Fruit fly (Drosophila melanogaster) whole organism, embryonic: Measurements from ENCODE around the gene sima.

ENCODE experiments used
- Aef1 ChIP-seq: fragments of 200-800 bp; sonication (Bioruptor generic); IDR thresholded peaks from 3 replicates; pipeline ENCODE4 v1.3.6; 2022; ENCODE audit warnings: missing biosample characterization, missing genetic modification characterization
- CG10543 ChIP-seq: fragments of 200-800 bp; sonication (Bioruptor generic); optimal IDR thresholded peaks from 3 replicates; lab custom pipeline; 2017; ENCODE audit warnings: missing biosample characterization, mild to moderate bottlenecking, missing genetic modification characterization, moderate library complexity
- CG11085 ChIP-seq: fragments of 200-800 bp; sonication (Bioruptor generic); IDR thresholded peaks from 2 replicates; pipeline ENCODE4 v1.3.6; 2022; ENCODE audit warnings: missing biosample characterization, missing genetic modification characterization
- CG13287 ChIP-seq: fragments of 200-800 bp; sonication (Bioruptor generic); IDR thresholded peaks from 2 replicates; pipeline ENCODE4 v1.3.6; 2022; ENCODE audit warnings: missing biosample characterization, missing genetic modification characterization; ENCODE audit not compliant: partially characterized antibody
- CG13424 ChIP-seq: fragments of 200-800 bp; sonication (Bioruptor generic); optimal IDR thresholded peaks from 2 replicates; lab custom pipeline; 2019; ENCODE audit warnings: missing biosample characterization, mild to moderate bottlenecking, missing genetic modification characterization, moderate library complexity
- CG14965 ChIP-seq: fragments of 200-800 bp; sonication (Bioruptor generic); optimal IDR thresholded peaks from 2 replicates; lab custom pipeline; 2016; ENCODE audit warnings: missing biosample characterization, missing genetic modification characterization, borderline replicate concordance
- CG15514 ChIP-seq: fragments of 200-800 bp; sonication (Bioruptor generic); optimal IDR thresholded peaks from 3 replicates; lab custom pipeline; 2017; ENCODE audit warnings: missing biosample characterization, missing genetic modification characterization, mild to moderate bottlenecking, moderate library complexity, missing genetic modification reagents
- CG1602 ChIP-seq: fragments of 200-800 bp; sonication (Bioruptor generic); optimal IDR thresholded peaks from 3 replicates; lab custom pipeline; 2016; ENCODE audit warnings: missing biosample characterization, missing genetic modification characterization
- CG16779 ChIP-seq: fragments of 200-800 bp; sonication (Bioruptor generic); IDR thresholded peaks from 2 replicates; pipeline ENCODE4 v1.3.6; 2022; ENCODE audit warnings: missing biosample characterization, missing genetic modification characterization
- CG17829 ChIP-seq: fragments of 200-800 bp; optimal IDR thresholded peaks from 2 replicates; lab custom pipeline; 2019; ENCODE audit warnings: missing biosample characterization, mild to moderate bottlenecking, missing genetic modification characterization, moderate library complexity
- CG18476 ChIP-seq: fragments of 200-800 bp; sonication (Bioruptor generic); optimal IDR thresholded peaks from 2 replicates; lab custom pipeline; 2016; ENCODE audit warnings: missing biosample characterization, mild to moderate bottlenecking, missing genetic modification characterization
- CG18619 ChIP-seq: fragments of 200-800 bp; sonication (Bioruptor generic); optimal IDR thresholded peaks from 3 replicates; lab custom pipeline; 2017; ENCODE audit warnings: missing biosample characterization, mild to moderate bottlenecking, missing genetic modification characterization
- CG30403 ChIP-seq: fragments of 200-800 bp; sonication (Bioruptor generic); optimal IDR thresholded peaks from 3 replicates; lab custom pipeline; 2016; ENCODE audit warnings: missing biosample characterization, missing genetic modification characterization
- CG31224 ChIP-seq: fragments of 200-800 bp; sonication (Bioruptor generic); IDR thresholded peaks from 2 replicates; pipeline ENCODE4 v1.3.6; 2022; ENCODE audit warnings: missing biosample characterization, missing genetic modification characterization
- CG4282 ChIP-seq: fragments of 200-800 bp; sonication (Bioruptor generic); optimal IDR thresholded peaks from 2 replicates; lab custom pipeline; 2016; ENCODE audit warnings: missing biosample characterization, missing genetic modification characterization
- CG5953 ChIP-seq: fragments of 200-800 bp; sonication (Bioruptor generic); IDR thresholded peaks from 2 replicates; pipeline ENCODE4 v1.3.6; 2022; ENCODE audit warnings: missing biosample characterization, missing genetic modification characterization
- CG7745 ChIP-seq: fragments of 200-800 bp; sonication (Bioruptor generic); optimal IDR thresholded peaks from 2 replicates; lab custom pipeline; 2018; ENCODE audit warnings: missing biosample characterization, mild to moderate bottlenecking, missing genetic modification characterization, moderate library complexity
- CG7839 ChIP-seq: fragments of 200-800 bp; sonication (Bioruptor generic); optimal IDR thresholded peaks from 3 replicates; lab custom pipeline; 2018; ENCODE audit warnings: missing biosample characterization, mild to moderate bottlenecking, missing genetic modification characterization, moderate library complexity
- CG7963 ChIP-seq: fragments of 200-800 bp; sonication (Bioruptor generic); IDR thresholded peaks from 3 replicates; pipeline ENCODE4 v1.3.6; 2022; ENCODE audit warnings: missing biosample characterization, missing genetic modification characterization; ENCODE audit not compliant: partially characterized antibody
- Chrac-16 ChIP-seq: fragments of 200-800 bp; sonication (Bioruptor generic); optimal IDR thresholded peaks from 3 replicates; lab custom pipeline; 2016; ENCODE audit warnings: missing biosample characterization, missing genetic modification characterization
- Doc2 ChIP-seq: fragments of 200-800 bp; sonication (Bioruptor generic); IDR thresholded peaks from 2 replicates; pipeline ENCODE4 v1.3.6; 2022; ENCODE audit warnings: missing biosample characterization, missing genetic modification characterization
- ERR ChIP-seq: fragments of 200-800 bp; sonication (Bioruptor generic); optimal IDR thresholded peaks from 2 replicates; lab custom pipeline; 2016; ENCODE audit warnings: missing biosample characterization, missing genetic modification characterization
- Ets65A ChIP-seq: fragments of 200-800 bp; sonication (Bioruptor generic); peaks from one replicate; lab custom pipeline; 2016; ENCODE audit warnings: missing biosample characterization, missing genetic modification characterization
- HLH4C ChIP-seq: fragments of 200-800 bp; sonication (Bioruptor generic); IDR thresholded peaks from 3 replicates; pipeline ENCODE4 v1.3.6; 2022; ENCODE audit warnings: missing biosample characterization, missing genetic modification characterization; ENCODE audit not compliant: partially characterized antibody
- Hmr ChIP-seq: fragments of 200-800 bp; sonication (Bioruptor generic); optimal IDR thresholded peaks from 3 replicates; lab custom pipeline; 2017; ENCODE audit warnings: mild to moderate bottlenecking, missing biosample characterization, missing genetic modification reagents, missing genetic modification characterization
- Kr ChIP-seq: fragments of 200-800 bp; sonication (Bioruptor generic); optimal IDR thresholded peaks from 2 replicates; lab custom pipeline; 2017; ENCODE audit warnings: missing biosample characterization, mild to moderate bottlenecking, missing genetic modification characterization
- Meics ChIP-seq: fragments of 200-800 bp; sonication (Bioruptor generic); optimal IDR thresholded peaks from 2 replicates; lab custom pipeline; 2017; ENCODE audit warnings: missing biosample characterization, mild to moderate bottlenecking, missing genetic modification characterization
- Pdp1 ChIP-seq, 2 experiments: fragments of 200-800 bp; sonication (Bioruptor generic); optimal IDR thresholded peaks; 3 replicates each; lab custom pipeline; 2016; ENCODE audit warnings: missing biosample characterization in 2 of 2, missing genetic modification characterization in 2 of 2, mild to moderate bottlenecking in 1 of 2, moderate library complexity in 1 of 2
- Trl ChIP-seq, 3 experiments: fragments of >200 bp in 2 of 3; fragments of 200-800 bp in 1 of 3; sonication (Bioruptor generic) in 1 of 3; optimal IDR thresholded peaks; 2 replicates in 1 of 3; 3 replicates in 2 of 3; lab custom pipeline; 2016 to 2017; ENCODE audit warnings: missing biosample characterization in 1 of 3, missing genetic modification characterization in 1 of 3
- amos ChIP-seq: fragments of 200-800 bp; sonication (Bioruptor generic); IDR thresholded peaks from 2 replicates; pipeline ENCODE4 v1.3.6; 2022; ENCODE audit warnings: missing biosample characterization, missing genetic modification characterization; ENCODE audit not compliant: partially characterized antibody
- bsh ChIP-seq, 2 experiments: fragments of 200-800 bp; sonication (Bioruptor generic); optimal IDR thresholded peaks; 2 replicates each; lab custom pipeline; 2017 to 2018; ENCODE audit warnings: mild to moderate bottlenecking in 2 of 2, missing biosample characterization in 2 of 2, missing genetic modification characterization in 2 of 2, moderate library complexity in 1 of 2
- chinmo ChIP-seq: fragments of 200-800 bp; sonication (Bioruptor generic); IDR thresholded peaks from 4 replicates; pipeline ENCODE4 v1.3.6; 2022; ENCODE audit warnings: missing biosample characterization, missing genetic modification characterization; ENCODE audit not compliant: partially characterized antibody
- ci ChIP-seq: fragments of 200-800 bp; sonication (Bioruptor generic); IDR thresholded peaks from 3 replicates; pipeline ENCODE4 v1.3.6; 2022; ENCODE audit warnings: missing biosample characterization, missing genetic modification characterization
- crp ChIP-seq, 2 experiments: fragments of 200-800 bp; sonication (Bioruptor generic); optimal IDR thresholded peaks; 2 replicates in 1 of 2; 3 replicates in 1 of 2; lab custom pipeline; 2017; ENCODE audit warnings: missing biosample characterization in 2 of 2, missing genetic modification characterization in 2 of 2, mild to moderate bottlenecking in 1 of 2, moderate library complexity in 1 of 2
- dan ChIP-seq: fragments of 200-800 bp; sonication (Bioruptor generic); IDR thresholded peaks from 2 replicates; pipeline ENCODE4 v1.3.6; 2022; ENCODE audit warnings: missing biosample characterization, missing genetic modification characterization
- dpn ChIP-seq, 2 experiments: fragments of 200-800 bp; sonication (Bioruptor generic); optimal IDR thresholded peaks; 3 replicates each; lab custom pipeline; 2016; ENCODE audit warnings: missing biosample characterization in 2 of 2, missing genetic modification characterization in 2 of 2
- eve ChIP-seq, 2 experiments: fragments of >200 bp; optimal IDR thresholded peaks; 2 replicates each; lab custom pipeline; 2017; ENCODE audit warnings: missing biosample characterization in 2 of 2, missing genetic modification characterization in 2 of 2
- ewg ChIP-seq: fragments of 200-800 bp; sonication (Bioruptor generic); optimal IDR thresholded peaks from 3 replicates; lab custom pipeline; 2017; ENCODE audit warnings: mild to moderate bottlenecking, missing biosample characterization, missing genetic modification reagents, missing genetic modification characterization
- ftz-f1 ChIP-seq: fragments of 200-800 bp; sonication (Bioruptor generic); optimal IDR thresholded peaks from 2 replicates; lab custom pipeline; 2016; ENCODE audit warnings: missing biosample characterization, missing genetic modification characterization
- gfzf ChIP-seq: fragments of 200-800 bp; sonication (Bioruptor generic); optimal IDR thresholded peaks from 2 replicates; lab custom pipeline; 2016; ENCODE audit warnings: missing biosample characterization, mild to moderate bottlenecking, missing genetic modification characterization, moderate library complexity
- hbn ChIP-seq: fragments of 200-800 bp; sonication (Bioruptor generic); IDR thresholded peaks from 2 replicates; pipeline ENCODE4 v1.3.6; 2022; ENCODE audit warnings: missing biosample characterization, missing genetic modification characterization; ENCODE audit not compliant: partially characterized antibody
- hth ChIP-seq: fragments of >200 bp; optimal IDR thresholded peaks from 2 replicates; lab custom pipeline; 2017; ENCODE audit warnings: inconsistent platforms
- inv ChIP-seq: fragments of 200-800 bp; sonication (Bioruptor generic); IDR thresholded peaks from 2 replicates; pipeline ENCODE4 v1.3.6; 2022; ENCODE audit warnings: missing biosample characterization, missing genetic modification characterization; ENCODE audit not compliant: partially characterized antibody
- kay ChIP-seq: fragments of 200-800 bp; sonication (Bioruptor generic); optimal IDR thresholded peaks from 2 replicates; lab custom pipeline; 2016; ENCODE audit warnings: missing biosample characterization, missing genetic modification characterization
- knrl ChIP-seq: fragments of 200-800 bp; sonication (Bioruptor generic); IDR thresholded peaks from 3 replicates; pipeline ENCODE4 v1.3.6; 2022; ENCODE audit warnings: missing biosample characterization, missing genetic modification characterization; ENCODE audit not compliant: partially characterized antibody
- prd ChIP-seq, 3 experiments: fragments of >200 bp in 2 of 3; fragments of 200-800 bp in 1 of 3; sonication (Bioruptor generic) in 1 of 3; optimal IDR thresholded peaks in 2 of 3; IDR thresholded peaks in 1 of 3; 2 replicates in 2 of 3; 3 replicates in 1 of 3; pipeline versions ENCODE4 v1.3.6 to Lab custom; 2017 to 2022; ENCODE audit warnings: missing biosample characterization in 1 of 3, missing genetic modification characterization in 1 of 3
- ro ChIP-seq: fragments of 200-800 bp; sonication (Bioruptor generic); IDR thresholded peaks from 2 replicates; pipeline ENCODE4 v1.3.6; 2022; ENCODE audit warnings: missing biosample characterization, missing genetic modification characterization
- twi ChIP-seq: fragments of 200-800 bp; optimal IDR thresholded peaks from 2 replicates; lab custom pipeline; 2019; ENCODE audit warnings: missing biosample characterization, mild to moderate bottlenecking, missing genetic modification characterization, moderate library complexity
- vvl ChIP-seq: fragments of 200-800 bp; sonication (Bioruptor generic); IDR thresholded peaks from 2 replicates; pipeline ENCODE4 v1.3.6; 2022; ENCODE audit warnings: missing biosample characterization, missing genetic modification characterization

Gene sima

DNA sequence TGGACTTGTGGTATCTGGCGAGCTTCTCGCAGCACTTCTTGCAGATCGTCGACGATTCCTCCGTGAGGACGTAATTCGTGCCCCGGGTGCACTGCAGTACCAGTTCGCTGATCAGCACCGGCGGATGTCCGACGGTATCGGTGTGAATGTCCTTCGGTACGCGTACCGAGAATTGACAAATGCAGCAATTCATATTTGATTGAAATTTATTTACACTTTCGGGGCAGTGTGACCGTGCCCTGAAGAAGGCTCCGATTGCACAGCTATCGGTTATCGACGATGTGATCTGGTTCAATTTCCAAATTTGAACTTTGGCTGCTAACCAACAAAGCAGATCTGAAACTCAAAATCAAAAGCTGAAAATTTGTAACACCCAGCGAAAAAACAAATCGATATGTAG, 21.5 kb upstream of the sima start, which contains the start of gene ZIPIC (continued):
- no peak for TF ChIP-seq kay
- TF ChIP-seq CG7963 (GFP tag; lab: Robert Waterston, UW) = 0 out of 3 replicates have a peak, but pooled peaks have one; percentile 7
- no peak for TF ChIP-seq Ets65A (GFP tag; lab: Kevin White, UChicago)
- TF ChIP-seq bsh (GFP tag; optimal IDR thresholded peaks at IDR 0.05; lab: Kevin White, UChicago) = no peak
- no peak for TF ChIP-seq crp (GFP tag; optimal IDR thresholded peaks at IDR 0.05; lab: Kevin White, UChicago)
- TF ChIP-seq ERR (GFP tag; lab: Kevin White, UChicago) = no peak
- no peak for TF ChIP-seq eve (GFP tag; optimal IDR thresholded peaks at IDR 0.05; lab: Kevin White, UChicago)
- no peak for TF ChIP-seq CG14965 (GFP tag; lab: Kevin White, UChicago)
- TF ChIP-seq dan (GFP tag; lab: Robert Waterston, UW) = no peak
- no peak for TF ChIP-seq CG1602 (GFP tag; lab: Kevin White, UChicago)
- no peak for TF ChIP-seq ftz-f1 (GFP tag; lab: Kevin White, UChicago)
- no peak for TF ChIP-seq ewg (GFP tag; lab: Kevin White, UChicago)
- TF ChIP-seq hth (lab: Kevin White, UChicago) = no peak
- TF ChIP-seq Pdp1 (GFP tag; optimal IDR thresholded peaks at IDR 0.05; lab: Kevin White, UChicago) = no peak
- TF ChIP-seq twi = no peak
- TF ChIP-seq ro = no peak
- TF ChIP-seq CG10543 (GFP tag; lab: Kevin White, UChicago) = no peak
- TF ChIP-seq CG7745 (tag; lab: Kevin White, UChicago) = no peak
- no peak for TF ChIP-seq CG13424 (tag; lab: Kevin White, UChicago)
- TF ChIP-seq Meics (GFP tag; lab: Kevin White, UChicago) = no peak
- TF ChIP-seq vvl (GFP tag; lab: Robert Waterston, UW) = no peak
- peak; percentile 44; the same call in 1 of the 4 replicates for TF ChIP-seq chinmo (GFP tag; lab: Robert Waterston, UW)
- TF ChIP-seq CG11085 = no peak
- TF ChIP-seq hbn = peak; percentile 55; the same call in 1 of the 2 replicates
- TF ChIP-seq Hmr = no peak
- peak; percentile 50 for TF ChIP-seq gfzf
- no peak for TF ChIP-seq CG31224 (GFP tag; lab: Robert Waterston, UW)
- peak; percentile 27 for TF ChIP-seq inv (GFP tag; lab: Robert Waterston, UW)
- no peak for TF ChIP-seq prd (optimal IDR thresholded peaks at IDR 0.05; lab: Kevin White, UChicago)
- no peak for TF ChIP-seq prd (GFP tag; IDR thresholded peaks at IDR 0.05; lab: Robert Waterston, UW)
- peak; percentile 36; the same call in 1 of the 3 replicates for TF ChIP-seq knrl
- no peak for TF ChIP-seq CG16779 (GFP tag; lab: Robert Waterston, UW)
- peak; percentile 74 for TF ChIP-seq CG13287
- no peak for TF ChIP-seq Aef1 (GFP tag; lab: Robert Waterston, UW)
- no peak for TF ChIP-seq Doc2 (GFP tag; lab: Robert Waterston, UW)
- TF ChIP-seq CG30403 (GFP tag; lab: Kevin White, UChicago) = no peak
- no peak for TF ChIP-seq CG4282 (GFP tag; lab: Kevin White, UChicago)
- no peak for TF ChIP-seq CG17829 (tag; lab: Kevin White, UChicago)
- TF ChIP-seq CG15514 = peak; percentile 99
- TF ChIP-seq CG18619 (GFP tag; lab: Kevin White, UChicago) = no peak
- no peak for TF ChIP-seq CG18476
- TF ChIP-seq Chrac-16 (GFP tag; lab: Kevin White, UChicago) = no peak
- 0 out of 3 replicates have a peak, but pooled peaks have one; percentile 6 for TF ChIP-seq ci (GFP tag; lab: Robert Waterston, UW)
- peak; percentile 74 for TF ChIP-seq HLH4C (GFP tag; lab: Robert Waterston, UW)
- TF ChIP-seq CG7839 (tag; lab: Kevin White, UChicago) = no peak
- no peak for TF ChIP-seq Trl (optimal IDR thresholded peaks at IDR 0.05; lab: Kevin White, UChicago)
- no peak for TF ChIP-seq Trl (GFP tag; optimal IDR thresholded peaks at IDR 0.05; lab: Kevin White, UChicago)
- no peak for TF ChIP-seq CG5953 (GFP tag; lab: Robert Waterston, UW)
- peak; percentile 61; the same call in 1 of the 2 replicates for TF ChIP-seq amos (GFP tag; lab: Robert Waterston, UW)
- no peak for TF ChIP-seq Kr (GFP tag; lab: Kevin White, UChicago)
- TF ChIP-seq dpn (GFP tag; optimal IDR thresholded peaks at IDR 0.05; lab: Kevin White, UChicago) = no peak
